Worm (Caenorhabditis elegans): Measurements from ENCODE around the gene mgl-1.
"Not testable (repeated sequence)": the region's sequence is repeated elsewhere in the genome, so short reads cannot be mapped to it uniquely, and the experiment has no call there.

Gene mgl-1

DNA sequence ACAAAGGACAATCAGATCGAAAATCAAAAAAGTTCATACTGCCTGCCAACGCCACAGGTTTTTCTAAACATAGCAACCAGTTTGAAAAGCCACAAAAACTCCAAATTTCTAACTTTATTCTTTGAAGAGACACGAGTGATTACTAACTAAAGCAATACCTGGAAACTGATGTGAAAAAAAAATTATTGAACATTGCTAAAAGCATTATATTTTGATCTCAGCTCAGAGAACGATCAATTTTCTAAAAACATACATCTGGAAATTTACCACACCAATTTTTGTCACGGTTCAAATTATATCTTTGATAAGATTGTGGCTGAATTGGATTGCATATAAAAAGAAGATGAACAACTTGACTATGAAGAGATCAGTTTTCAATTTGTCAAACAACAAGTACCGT, 18.7 kb downstream of the mgl-1 start:
- TF ChIP-seq crh-2 (tag; optimal IDR thresholded peaks at IDR 0.05) (no peak), lin-39 (tag; optimal IDR thresholded peaks at IDR 0.05) (no peak), mab-5 (tag; optimal IDR thresholded peaks at IDR 0.05) (no peak), C34F6.9 (tag; optimal IDR thresholded peaks at IDR 0.05) (no peak), egl-27 (tag; optimal IDR thresholded peaks at IDR 0.05) (no peak), skn-1 (tag; optimal IDR thresholded peaks at IDR 0.05) (no peak), unc-55 (GFP tag; optimal IDR thresholded peaks at IDR 0.05) (no peak), ceh-16 (tag; optimal IDR thresholded peaks at IDR 0.05) (no peak)

DNA sequence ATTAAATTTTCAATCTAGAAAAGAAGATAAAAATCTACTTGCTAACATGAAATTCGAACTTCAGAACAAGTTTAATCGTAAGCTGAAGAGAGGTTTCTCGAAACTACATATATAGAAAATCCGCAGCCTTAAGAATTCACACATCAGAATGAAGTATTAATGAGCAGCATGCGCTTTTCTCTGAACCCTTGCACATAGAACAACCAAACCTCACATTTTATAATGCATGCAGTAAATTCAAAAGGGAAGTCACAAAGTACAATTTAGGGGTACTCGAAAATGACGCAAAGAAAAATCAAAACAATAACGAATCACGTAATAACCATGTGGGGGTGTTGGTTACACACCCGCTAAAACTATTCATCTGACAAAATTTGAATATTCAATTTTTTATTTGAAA, 19.6 kb downstream of the mgl-1 start:
- TF ChIP-seq mdl-1 (tag; optimal IDR thresholded peaks at IDR 0.05) (peak; percentile 22 to 23), unc-55 (GFP tag; optimal IDR thresholded peaks at IDR 0.05) (peak; percentile 36), lsy-2 (tag; optimal IDR thresholded peaks at IDR 0.05) (peak in 1 of 2 experiments; percentile 3), C34F6.9 (tag; optimal IDR thresholded peaks at IDR 0.05) (peak; percentile 42), sma-9 (GFP tag; optimal IDR thresholded peaks at IDR 0.05) (peak; percentile 39)
- not testable (repeated sequence) for TF ChIP-seq sma-9 (tag; optimal IDR thresholded peaks at IDR 0.05)

DNA sequence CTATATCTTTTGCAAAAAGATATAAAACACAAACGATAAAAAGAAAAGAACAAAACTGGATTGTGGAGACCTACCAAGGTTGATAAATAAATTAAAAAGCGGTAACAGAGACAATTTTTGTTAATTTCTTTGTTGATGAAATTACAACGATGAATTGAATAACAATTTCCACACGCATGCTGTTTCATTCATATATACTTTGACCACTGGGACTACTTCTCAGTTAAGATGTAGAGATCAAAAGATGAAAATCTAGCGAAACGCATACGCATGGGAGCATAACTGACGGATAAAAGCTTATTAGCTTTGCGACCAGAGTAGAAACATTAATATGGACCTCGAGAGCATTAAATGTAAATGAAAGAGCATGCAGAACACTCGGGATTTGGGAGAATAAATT, 20.1 kb downstream of the mgl-1 start:
- TF ChIP-seq nhr-25 (tag; optimal IDR thresholded peaks at IDR 0.05): no peak
- TF ChIP-seq skn-1 (tag; optimal IDR thresholded peaks at IDR 0.05): no peak

DNA sequence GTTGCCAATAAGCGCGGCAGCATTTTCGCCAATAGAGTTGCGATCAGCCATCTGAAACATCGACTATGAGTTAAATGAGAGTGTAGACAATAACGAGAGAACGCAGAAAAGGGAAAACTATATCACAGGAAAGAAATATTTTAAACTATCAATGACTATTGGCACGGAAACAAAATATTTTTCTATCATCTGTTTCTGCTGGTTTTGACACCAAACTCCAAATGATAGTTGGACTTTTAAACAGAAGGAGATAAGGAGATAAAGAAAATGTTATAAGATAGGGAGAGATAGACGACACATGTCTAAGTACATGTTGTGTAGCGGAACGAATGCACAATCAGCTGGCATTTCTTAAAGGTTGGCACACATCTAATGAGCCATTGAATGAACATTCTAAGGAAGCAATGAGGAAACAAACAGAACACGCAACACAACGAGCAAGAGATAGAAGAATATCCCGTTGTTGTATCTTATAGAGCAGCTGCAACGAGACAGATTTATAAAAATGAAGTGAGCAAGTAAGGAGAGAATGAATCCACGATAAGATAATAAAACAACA, 21.5 kb downstream of the mgl-1 start, which contains the start of gene cysl-1:
Gene cysl-1 (minus strand): TSS at position 51 of the 559 bp plus-strand sequence.
- TF ChIP-seq sem-4 (tag; optimal IDR thresholded peaks at IDR 0.05) (no peak), lin-13 (GFP tag; optimal IDR thresholded peaks at IDR 0.05) (no peak), mdl-1 (tag; optimal IDR thresholded peaks at IDR 0.05) (no peak), F13H6.1 (tag; optimal IDR thresholded peaks at IDR 0.05) (peak; percentile 56), ztf-1 (GFP tag; conservative IDR thresholded peaks at IDR 0.05) (no peak), ztf-4 (tag; optimal IDR thresholded peaks at IDR 0.05) (peak; percentile 50), sma-9 (GFP tag; optimal IDR thresholded peaks at IDR 0.05) (peak; percentile 84), sma-9 (tag; optimal IDR thresholded peaks at IDR 0.05) (no peak), ZK546.5 (tag; optimal IDR thresholded peaks at IDR 0.05) (no peak), lsy-2 (tag; optimal IDR thresholded peaks at IDR 0.05) (peak in 1 of 2 experiments; percentile 7), zag-1 (tag; optimal IDR thresholded peaks at IDR 0.05) (no peak), lin-39 (tag; optimal IDR thresholded peaks at IDR 0.05) (no peak), ceh-82 (tag; optimal IDR thresholded peaks at IDR 0.05) (no peak), mab-5 (tag; optimal IDR thresholded peaks at IDR 0.05) (no peak)

DNA sequence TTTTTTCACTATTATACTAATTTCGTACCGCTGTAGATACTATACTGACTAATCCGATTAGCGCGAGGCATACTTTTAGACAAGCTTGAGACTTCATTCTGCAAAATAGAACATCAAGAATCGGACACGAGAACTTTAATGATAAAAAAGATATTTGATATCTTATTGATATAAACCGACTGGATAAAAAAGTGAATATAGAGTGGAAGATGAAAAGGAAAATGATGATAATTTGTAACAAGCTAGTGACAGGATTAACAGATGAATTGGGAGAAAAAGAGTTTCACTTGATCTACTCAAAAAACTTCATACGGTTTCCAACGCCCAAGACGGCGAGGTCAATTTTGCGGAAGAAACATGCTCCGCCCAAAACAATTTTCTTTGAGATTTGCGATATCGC, 27.1 kb downstream of the mgl-1 start, which contains the start of gene nas-37:
Gene nas-37 (minus strand): TSS at position 101 of the 400 bp plus-strand sequence.
- TF ChIP-seq alr-1 (tag; optimal IDR thresholded peaks at IDR 0.05) (no peak), fos-1 (tag; optimal IDR thresholded peaks at IDR 0.05) (no peak), unc-39 (tag; optimal IDR thresholded peaks at IDR 0.05) (no peak), sem-4 (tag; optimal IDR thresholded peaks at IDR 0.05) (no peak), nhr-23 (tag; optimal IDR thresholded peaks at IDR 0.05) (no peak), snpc-4 (tag; optimal IDR thresholded peaks at IDR 0.05) (no peak), nhr-12 (tag; optimal IDR thresholded peaks at IDR 0.05) (no peak), nhr-129 (tag; optimal IDR thresholded peaks at IDR 0.05) (no peak)

DNA sequence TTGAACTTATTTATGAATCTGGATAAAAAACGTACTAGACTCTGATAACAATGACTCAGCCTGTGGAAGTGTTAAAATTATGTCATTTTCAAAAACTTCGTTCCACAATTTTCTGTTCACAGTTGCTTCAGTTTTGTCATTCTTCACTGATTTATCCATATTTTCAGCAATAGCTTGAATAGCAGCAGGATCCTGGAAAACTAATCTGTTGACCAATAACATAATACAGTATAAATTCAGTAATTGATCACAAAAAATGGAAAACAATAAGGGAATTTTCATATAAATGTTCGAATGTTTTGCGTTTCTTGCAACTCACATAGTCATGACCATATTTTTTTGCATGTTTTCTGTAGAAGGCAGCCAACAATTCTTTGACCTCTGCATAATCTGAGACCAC, 27.6 kb downstream of the mgl-1 start:
- TF ChIP-seq lin-13 (GFP tag; optimal IDR thresholded peaks at IDR 0.05): no peak
- TF ChIP-seq nhr-129 (tag; optimal IDR thresholded peaks at IDR 0.05): no peak
- no peak for TF ChIP-seq lsy-2 (tag; optimal IDR thresholded peaks at IDR 0.05)
- no peak for TF ChIP-seq blmp-1 (tag; optimal IDR thresholded peaks at IDR 0.05; ENCODE audit: insufficient read depth)
- no peak for TF ChIP-seq F13H6.1 (tag; optimal IDR thresholded peaks at IDR 0.05)
- no peak for TF ChIP-seq ama-1 (optimal IDR thresholded peaks at IDR 0.05)
- TF ChIP-seq nhr-237 (tag; optimal IDR thresholded peaks at IDR 0.05): no peak
- no peak for TF ChIP-seq fos-1 (tag; optimal IDR thresholded peaks at IDR 0.05)
- no peak for TF ChIP-seq snpc-4 (tag; optimal IDR thresholded peaks at IDR 0.05)
- TF ChIP-seq crh-2 (tag; optimal IDR thresholded peaks at IDR 0.05): no peak
- no peak for TF ChIP-seq nhr-11 (tag; optimal IDR thresholded peaks at IDR 0.05)
- no peak for TF ChIP-seq ztf-1 (GFP tag; conservative IDR thresholded peaks at IDR 0.05)
- no peak for TF ChIP-seq dmd-4 (tag; optimal IDR thresholded peaks at IDR 0.05)
- no peak for TF ChIP-seq alr-1 (tag; optimal IDR thresholded peaks at IDR 0.05)
- TF ChIP-seq ztf-4 (tag; optimal IDR thresholded peaks at IDR 0.05): no peak
- no peak for TF ChIP-seq gmeb-1 (tag; optimal IDR thresholded peaks at IDR 0.05)
- no peak for TF ChIP-seq nhr-12 (tag; optimal IDR thresholded peaks at IDR 0.05)
- TF ChIP-seq peb-1 (tag; optimal IDR thresholded peaks at IDR 0.05): no peak
